Worm (Caenorhabditis elegans): Measurements from ENCODE around the gene C01C10.2.
A peak's percentile ranks its signal among the peaks of the same experiment; 100 is the strongest.

The C01C10.2 gene

DNA sequence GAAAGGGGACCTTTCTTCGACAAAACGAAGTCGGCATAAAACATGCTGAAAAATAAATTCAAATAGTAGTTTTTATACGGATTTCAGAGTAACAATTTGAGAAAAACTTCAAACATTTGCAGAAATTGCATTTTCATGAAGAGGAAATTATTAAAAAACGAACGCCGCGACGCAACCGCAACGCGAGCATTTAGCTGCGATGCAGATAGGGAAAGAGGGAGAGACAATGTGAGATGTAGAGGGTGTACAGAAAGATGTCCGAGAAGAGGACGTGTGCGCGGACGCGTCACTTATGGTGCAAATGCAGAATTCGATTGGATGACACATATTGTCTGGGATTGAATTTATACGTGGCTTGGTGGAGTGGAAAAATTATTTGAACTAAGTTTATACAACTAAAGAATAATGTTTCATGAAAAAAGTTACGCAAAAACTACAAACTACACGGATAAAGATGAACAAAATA is 37.1 kb upstream of the C01C10.2 start, which contains the start of gene coh-1 (continued):
- TF ChIP-seq lim-7 (GFP tag; IDR thresholded peaks at IDR 0.05) (no peak), zip-2 (tag; optimal IDR thresholded peaks at IDR 0.05) (no peak), skn-1 (tag; optimal IDR thresholded peaks at IDR 0.05) (no peak), aly-2 (tag; optimal IDR thresholded peaks at IDR 0.05) (no peak), ztf-11 (tag; optimal IDR thresholded peaks at IDR 0.05) (no peak), unc-62 (GFP tag; optimal IDR thresholded peaks at IDR 0.05 in 1 of 2) (peak in 1 of 2 experiments; percentile 82), unc-62 (tag; optimal IDR thresholded peaks at IDR 0.05) (no peak), dve-1 (tag; optimal IDR thresholded peaks at IDR 0.05; ENCODE audit: insufficient read depth) (peak; percentile 71), Y75B8A.6 (GFP tag; IDR thresholded peaks at IDR 0.05) (no peak), arid-1 (GFP tag; conservative IDR thresholded peaks at IDR 0.05) (no peak), dpl-1 (GFP tag; optimal IDR thresholded peaks at IDR 0.05) (peak; percentile 51), dmd-9 (GFP tag; IDR thresholded peaks at IDR 0.05) (no peak), duxl-1 (tag; optimal IDR thresholded peaks at IDR 0.05; ENCODE audit: poor library complexity) (no peak), snpc-4 (tag; optimal IDR thresholded peaks at IDR 0.05) (no peak), dmd-8 (GFP tag; IDR thresholded peaks at IDR 0.05) (no peak), lin-15B (tag; optimal IDR thresholded peaks at IDR 0.05) (no peak), nhr-25 (tag; optimal IDR thresholded peaks at IDR 0.05; ENCODE audit: borderline replicate concordance, insufficient read depth) (peak; percentile 45), zip-11 (GFP tag; IDR thresholded peaks at IDR 0.05) (no peak), nhr-10 (tag; optimal IDR thresholded peaks at IDR 0.05) (no peak), dmd-6 (GFP tag; IDR thresholded peaks at IDR 0.05) (no peak), gei-8 (GFP tag; optimal IDR thresholded peaks at IDR 0.05) (no peak), daf-8 (GFP tag; IDR thresholded peaks at IDR 0.05) (no peak), aha-1 (tag) (peak; percentile 97), F49E8.2 (tag; optimal IDR thresholded peaks at IDR 0.05; ENCODE audit: borderline replicate concordance) (no peak), snpc-1.2 (GFP tag; IDR thresholded peaks at IDR 0.05) (no peak), lin-13 (GFP tag; optimal IDR thresholded peaks at IDR 0.05) (no peak), daf-12 (tag; optimal IDR thresholded peaks at IDR 0.05) (no peak), madf-5 (GFP tag; IDR thresholded peaks at IDR 0.05) (no peak), daf-16 (GFP tag; optimal IDR thresholded peaks at IDR 0.05) (no peak), daf-16 (tag; optimal IDR thresholded peaks at IDR 0.05) (no peak), spr-3 (GFP tag; optimal IDR thresholded peaks at IDR 0.05) (no peak), set-16 (GFP tag; IDR thresholded peaks at IDR 0.05) (no peak), mes-2 (tag; optimal IDR thresholded peaks at IDR 0.05; ENCODE audit: poor library complexity, severe bottlenecking) (peak; percentile 66), fkh-10 (GFP tag; optimal IDR thresholded peaks at IDR 0.05) (no peak), mxl-2 (GFP tag; conservative IDR thresholded peaks at IDR 0.05) (no peak), hlh-30 (tag; optimal IDR thresholded peaks at IDR 0.05; ENCODE audit: insufficient read depth) (peak; percentile 32), ztf-7 (tag; optimal IDR thresholded peaks at IDR 0.05) (no peak), D1046.2 (GFP tag; IDR thresholded peaks at IDR 0.05) (no peak), nhr-28 (tag; optimal IDR thresholded peaks at IDR 0.05) (peak; percentile 43), cey-2 (tag; optimal IDR thresholded peaks at IDR 0.05; ENCODE audit: borderline replicate concordance, insufficient read depth) (no peak), zfp-3 (GFP tag; conservative IDR thresholded peaks at IDR 0.05) (no peak), mdt-29 (GFP tag; IDR thresholded peaks at IDR 0.05) (no peak), egl-27 (tag; optimal IDR thresholded peaks at IDR 0.05) (no peak), unc-39 (tag; optimal IDR thresholded peaks at IDR 0.05) (no peak), ceh-62 (tag; optimal IDR thresholded peaks at IDR 0.05) (no peak), lin-39 (tag; optimal IDR thresholded peaks at IDR 0.05) (no peak), mdl-1 (tag; optimal IDR thresholded peaks at IDR 0.05) (no peak), madf-9 (GFP tag; conservative IDR thresholded peaks at IDR 0.05) (no peak), zfp-2 (tag; optimal IDR thresholded peaks at IDR 0.05) (no peak), nhr-111 (GFP tag; optimal IDR thresholded peaks at IDR 0.05) (no peak), F44E2.7 (GFP tag; IDR thresholded peaks at IDR 0.05) (no peak), lin-1 (GFP tag; IDR thresholded peaks at IDR 0.05) (no peak)

All from whole organism, L4 larva.